Worm (Caenorhabditis elegans): ENCODE results near the gene ceh-48.
"Not testable (repeated sequence)": the region's sequence is repeated elsewhere in the genome, so short reads cannot be mapped to it uniquely, and the experiment has no call there.

ceh-48 gene

DNA sequence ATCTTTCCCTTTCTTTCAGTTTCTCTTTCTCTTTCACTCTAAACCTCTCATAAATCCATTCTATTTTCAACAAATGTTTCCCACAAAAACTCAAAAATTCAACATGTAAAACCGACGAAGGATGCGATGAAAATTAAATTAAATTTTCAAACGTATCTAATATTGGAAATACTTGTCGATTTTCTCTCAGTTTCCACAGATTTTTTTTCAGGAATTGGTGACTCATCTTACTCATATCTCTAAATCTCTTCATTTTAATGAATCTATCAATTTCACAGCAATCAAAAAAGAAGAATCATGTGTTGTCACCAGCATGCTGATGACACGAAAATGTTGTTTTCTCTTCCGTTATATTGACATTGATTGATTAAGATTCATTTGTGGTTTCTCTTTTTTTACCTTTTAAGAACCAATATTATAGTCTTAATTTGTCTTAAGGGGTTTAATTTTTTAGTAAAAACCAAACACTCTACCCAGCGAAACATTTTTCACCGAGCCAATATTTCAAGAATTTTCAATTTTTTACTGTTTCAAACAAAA lies 8.0 kb upstream of the ceh-48 start:
- TF ChIP-seq unc-62 (GFP tag; optimal IDR thresholded peaks at IDR 0.05) = no peak

DNA sequence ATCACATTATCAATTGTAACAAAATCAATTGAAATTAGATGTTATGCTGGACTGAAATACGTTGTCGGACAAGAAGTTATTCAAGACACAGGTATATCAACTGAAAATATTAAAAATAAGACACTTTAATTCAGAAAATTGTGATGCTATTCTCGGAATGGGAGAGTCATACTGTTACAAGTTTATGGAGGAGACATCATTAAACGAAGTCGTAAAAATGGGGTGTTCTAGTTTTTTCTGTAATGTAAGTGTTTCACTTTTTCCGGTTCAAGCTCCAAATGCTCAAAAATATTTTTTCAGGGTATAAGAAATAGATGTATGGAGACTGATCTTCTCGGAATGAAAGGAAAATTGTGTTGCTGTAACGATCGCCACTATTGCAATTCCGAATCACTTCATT lies 7.1 kb upstream of the ceh-48 start, which contains the start of gene C17H12.37:
Gene C17H12.37, plus strand, starts transcription at position 301 of the 400 bp plus-strand sequence.
- no peak for TF ChIP-seq unc-62 (GFP tag; optimal IDR thresholded peaks at IDR 0.05)

DNA sequence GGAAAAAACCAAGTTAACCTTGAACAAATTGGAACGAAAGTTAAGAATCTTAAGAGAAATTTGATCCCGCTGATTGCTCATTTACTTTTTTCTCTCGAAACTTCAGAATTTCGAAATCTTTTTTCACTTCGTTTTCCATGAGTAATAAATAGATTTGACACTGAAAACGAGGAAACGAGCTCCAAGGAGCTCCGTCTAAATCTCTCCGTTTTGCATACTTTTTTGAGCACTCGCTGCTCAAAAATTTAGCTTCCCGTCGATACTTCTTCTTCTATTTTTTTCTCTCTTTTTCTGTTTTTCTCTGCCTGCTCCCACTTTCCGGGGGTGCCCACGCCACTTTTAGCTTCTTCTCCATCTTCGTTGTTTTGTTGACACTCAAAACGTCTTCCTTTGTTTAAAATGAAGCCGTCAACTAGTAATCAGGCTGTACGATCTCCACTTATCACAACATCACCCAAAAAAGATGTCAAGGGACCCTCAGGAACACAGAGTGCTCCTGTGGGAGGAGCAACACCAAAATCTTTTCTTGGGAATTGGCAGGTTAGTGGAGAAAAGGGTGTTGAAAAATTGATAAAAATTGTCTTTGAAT lies 5.3 kb upstream of the ceh-48 start, which contains the start of gene C17H12.10:
Gene C17H12.10, plus strand, starts transcription at position 325 of the 589 bp plus-strand sequence.
- TF ChIP-seq unc-62 (GFP tag; optimal IDR thresholded peaks at IDR 0.05) = no peak

DNA sequence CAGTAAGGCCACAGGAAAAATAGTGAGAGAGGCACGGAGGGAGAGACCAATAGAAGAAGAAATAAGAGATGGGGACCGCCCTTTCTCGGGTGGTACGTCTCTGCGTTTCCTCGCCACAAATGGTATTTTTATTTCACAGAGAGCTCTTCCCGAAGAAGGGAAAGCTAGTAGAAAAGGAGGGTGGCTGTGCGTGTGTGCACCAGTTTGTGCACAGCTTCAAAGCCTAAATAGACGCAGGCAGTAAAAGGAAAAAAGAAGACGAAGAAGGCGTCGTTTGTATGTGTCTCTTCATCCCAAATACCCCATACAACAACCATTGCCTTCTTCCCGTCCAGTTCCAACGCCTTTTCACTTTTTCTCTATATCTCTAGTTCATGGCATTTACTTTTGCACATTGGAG lies 2.2 kb upstream of the ceh-48 start:
- no peak for TF ChIP-seq unc-62 (GFP tag; optimal IDR thresholded peaks at IDR 0.05)

DNA sequence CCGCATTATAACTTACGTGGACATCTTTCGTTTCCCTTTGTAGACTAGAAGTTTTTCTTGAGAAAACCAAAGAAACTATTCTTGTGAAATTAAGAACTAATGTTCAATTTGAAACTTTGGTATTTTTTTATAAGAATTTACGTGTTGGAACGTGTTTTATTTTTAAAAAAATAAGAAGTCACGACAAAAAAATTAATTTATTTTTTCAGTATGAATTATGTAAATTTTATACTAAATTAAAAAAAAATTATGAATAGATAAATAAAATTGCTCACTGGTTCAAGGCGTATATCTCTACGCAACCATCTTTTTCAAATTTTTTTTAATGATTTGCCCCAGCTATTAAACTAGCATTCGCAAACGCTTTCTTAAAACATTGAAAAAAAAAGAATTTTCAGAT lies 5.6 kb downstream of the ceh-48 start, which contains the start of gene C17H12.5:
Gene C17H12.5, minus strand, starts transcription at position 101 of the 400 bp plus-strand sequence.
- TF ChIP-seq unc-62 (GFP tag; optimal IDR thresholded peaks at IDR 0.05) = no peak

DNA sequence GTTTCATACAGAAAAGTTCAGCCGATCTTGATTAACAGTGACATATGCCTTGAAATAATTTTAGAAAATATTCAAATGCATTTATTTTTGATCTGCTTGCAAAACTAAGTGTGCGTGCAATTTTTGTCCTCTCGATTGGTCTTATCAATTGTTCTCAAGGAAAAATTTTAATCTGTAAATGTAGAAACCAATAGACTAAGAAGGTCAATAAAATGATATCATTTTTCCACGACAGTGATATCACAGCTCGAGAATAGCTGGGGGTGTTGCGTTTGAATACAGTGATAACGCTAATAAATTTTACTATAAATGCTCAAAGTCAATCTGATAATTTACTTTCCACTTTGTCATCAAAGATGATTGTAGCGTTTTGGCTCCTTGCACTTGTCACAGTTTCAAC lies 6.5 kb downstream of the ceh-48 start, which contains the start of gene C17H12.8:
Gene C17H12.8, plus strand, starts transcription at position 335 of the 400 bp plus-strand sequence.
- no peak for TF ChIP-seq unc-62 (GFP tag; optimal IDR thresholded peaks at IDR 0.05)

DNA sequence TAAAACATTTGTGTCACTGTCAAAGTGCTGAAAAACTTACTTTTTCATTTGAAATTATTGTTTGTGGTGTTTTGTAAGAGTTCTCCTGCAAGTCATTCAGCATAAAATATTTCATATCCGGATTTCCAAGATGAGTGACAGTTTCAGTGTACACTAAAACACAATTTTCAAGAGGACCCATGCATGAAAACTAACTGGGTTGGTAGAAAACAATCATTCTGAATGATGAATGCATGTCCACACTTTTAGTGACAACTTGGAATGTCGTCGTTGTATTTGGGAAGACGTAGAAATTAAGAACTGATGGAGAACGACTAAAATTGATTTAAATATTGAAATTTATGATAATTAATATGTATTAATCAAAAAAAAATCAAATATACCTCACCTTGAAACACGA lies 9.8 kb downstream of the ceh-48 start:
- no peak for TF ChIP-seq unc-62 (GFP tag; optimal IDR thresholded peaks at IDR 0.05)

DNA sequence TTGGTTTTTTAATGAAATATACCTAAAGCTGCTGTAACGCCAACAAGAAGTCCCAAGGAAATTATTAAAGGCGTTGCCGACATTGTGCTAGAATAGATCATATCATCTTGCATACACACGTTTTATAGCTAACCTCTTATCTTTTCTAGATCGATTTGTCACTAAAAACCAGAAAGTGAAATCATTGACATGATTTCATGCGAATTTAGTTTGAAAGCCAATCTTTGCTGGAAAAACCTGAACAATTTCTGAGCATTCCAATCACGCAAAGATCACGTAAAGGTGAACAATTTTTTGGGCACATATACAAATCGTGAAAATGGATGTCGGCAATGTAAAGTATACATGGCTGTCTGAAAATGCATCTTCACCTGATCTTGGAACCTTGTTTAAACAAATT lies 10.5 kb downstream of the ceh-48 start, which contains the start of gene C17H12.6:
Gene C17H12.6, minus strand, starts transcription at position 101 of the 400 bp plus-strand sequence.
- TF ChIP-seq unc-62 (GFP tag; optimal IDR thresholded peaks at IDR 0.05) = no peak

DNA sequence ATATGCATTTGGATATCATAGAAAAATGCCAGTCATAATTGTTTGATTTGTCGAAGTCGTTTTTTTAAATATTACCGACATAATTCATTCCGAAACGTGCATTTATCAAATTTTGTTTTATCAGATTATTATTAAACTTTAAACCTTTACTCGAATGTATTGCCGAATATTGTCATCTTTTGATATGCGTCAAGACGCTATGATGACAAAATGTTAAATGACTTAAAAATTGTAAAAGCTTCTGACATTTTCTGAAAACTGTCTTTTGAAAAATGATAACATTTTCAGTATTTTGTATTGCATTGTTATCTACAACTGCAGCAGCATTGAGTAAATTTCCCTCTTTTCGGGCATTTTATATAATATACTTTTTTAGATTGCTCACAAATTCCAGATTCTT lies 12.7 kb downstream of the ceh-48 start, which contains the start of gene H20E11.3:
Gene H20E11.3, plus strand, starts transcription at position 195 of the 400 bp plus-strand sequence.
- no peak for TF ChIP-seq unc-62 (GFP tag; optimal IDR thresholded peaks at IDR 0.05)

DNA sequence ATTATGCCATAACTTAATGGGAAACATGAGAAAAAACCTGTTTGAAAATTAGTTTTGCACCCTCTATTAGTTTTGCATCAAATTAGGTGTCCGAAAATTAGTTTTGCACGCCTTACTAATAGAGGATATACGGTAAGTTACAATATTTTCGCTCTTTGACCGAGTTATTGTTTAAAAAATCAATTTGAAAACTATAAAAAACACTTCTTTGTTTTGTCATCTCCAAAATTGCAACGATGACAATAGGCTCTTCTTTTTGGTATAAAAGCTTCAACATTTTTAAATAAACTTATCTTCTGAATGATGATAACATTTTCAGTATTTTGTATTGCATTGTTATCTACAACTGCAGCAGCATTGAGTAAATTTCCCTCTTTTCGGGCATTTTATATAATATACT lies 15.6 kb downstream of the ceh-48 start, which contains the start of gene H20E11.2:
Gene H20E11.2, plus strand, starts transcription at position 301 of the 400 bp plus-strand sequence.
- TF ChIP-seq unc-62 (GFP tag; optimal IDR thresholded peaks at IDR 0.05) = not testable (repeated sequence)

DNA sequence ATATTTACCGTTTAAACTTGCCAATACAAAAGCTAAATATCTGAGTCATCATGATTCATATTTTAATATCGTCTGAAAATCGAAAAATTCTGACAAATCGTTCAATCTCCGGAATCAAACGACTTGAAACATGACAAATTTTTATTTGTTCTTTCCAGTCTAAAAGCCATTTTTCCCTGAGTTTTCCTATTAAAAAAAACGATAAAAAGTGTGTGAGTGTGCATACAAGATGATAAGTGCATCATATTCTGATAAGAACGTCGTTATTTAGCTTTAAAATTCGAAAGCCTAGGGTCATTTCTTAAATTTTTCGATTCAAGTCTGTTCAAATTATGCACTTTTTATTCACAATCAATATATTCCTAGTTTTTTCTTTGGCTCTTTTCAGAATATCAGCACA lies 18.0 kb downstream of the ceh-48 start, which contains the start of gene H20E11.1:
Gene H20E11.1, plus strand, starts transcription at position 244 of the 400 bp plus-strand sequence.
- TF ChIP-seq unc-62 (GFP tag; optimal IDR thresholded peaks at IDR 0.05) = no peak

DNA sequence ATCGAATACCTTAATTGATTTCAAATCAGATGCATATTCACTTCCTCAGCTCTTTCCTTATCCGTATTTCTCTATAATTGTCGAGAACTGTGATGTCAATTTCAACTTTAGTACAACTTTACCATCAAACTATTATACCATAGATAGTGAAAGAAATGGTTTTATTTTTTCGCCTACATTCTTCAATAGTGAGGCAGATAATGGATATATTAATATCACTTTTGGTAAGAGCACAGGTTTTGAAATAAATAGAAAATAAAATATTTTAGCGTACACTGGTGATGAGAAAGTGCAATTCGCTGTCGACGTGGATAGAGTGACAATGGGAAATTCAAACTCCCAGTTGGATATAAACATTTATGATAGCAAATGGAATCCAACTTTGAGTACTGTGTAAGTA lies 20.3 kb downstream of the ceh-48 start:
- no peak for TF ChIP-seq unc-62 (GFP tag; optimal IDR thresholded peaks at IDR 0.05)

DNA sequence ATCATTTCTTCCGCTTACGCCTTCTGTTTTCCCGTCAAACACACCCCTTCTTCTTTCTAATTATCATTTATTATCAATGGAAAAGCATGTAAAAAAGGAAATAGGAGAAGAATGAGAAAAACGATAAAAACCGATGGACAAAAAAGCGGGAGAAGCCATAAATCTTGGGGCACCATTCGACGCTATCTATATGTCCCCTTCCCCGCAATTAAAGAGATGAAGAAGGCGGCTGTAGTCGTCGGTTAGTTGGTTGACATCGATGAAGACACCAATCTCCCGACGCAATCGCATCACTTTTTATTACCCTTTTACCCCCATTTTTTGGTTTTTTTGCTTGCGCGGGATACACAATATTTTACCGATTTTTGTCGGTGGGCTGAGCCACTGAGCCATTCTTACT lies 21.7 kb downstream of the ceh-48 start:
- TF ChIP-seq unc-62 (GFP tag; optimal IDR thresholded peaks at IDR 0.05) = no peak

DNA sequence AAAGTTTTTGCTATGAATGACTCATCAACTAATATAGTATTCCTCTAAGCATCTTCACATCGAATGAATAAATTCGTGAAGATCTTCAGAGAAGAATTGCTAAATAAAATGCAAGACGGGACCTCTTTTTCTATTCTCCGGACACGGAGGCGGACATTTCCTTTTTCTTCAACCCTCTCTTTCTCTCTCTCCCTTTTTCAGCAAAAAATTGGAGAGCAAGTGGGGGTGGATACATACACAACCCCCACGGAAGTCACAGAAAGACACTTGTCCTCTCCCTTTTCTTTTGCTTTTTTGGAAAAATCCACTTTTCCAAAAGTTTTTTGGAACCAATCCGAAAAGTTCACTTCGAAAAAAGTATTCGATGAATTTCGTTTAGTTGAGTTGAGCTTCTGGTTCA lies 22.8 kb downstream of the ceh-48 start:
- TF ChIP-seq unc-62 (GFP tag; optimal IDR thresholded peaks at IDR 0.05) = no peak

DNA sequence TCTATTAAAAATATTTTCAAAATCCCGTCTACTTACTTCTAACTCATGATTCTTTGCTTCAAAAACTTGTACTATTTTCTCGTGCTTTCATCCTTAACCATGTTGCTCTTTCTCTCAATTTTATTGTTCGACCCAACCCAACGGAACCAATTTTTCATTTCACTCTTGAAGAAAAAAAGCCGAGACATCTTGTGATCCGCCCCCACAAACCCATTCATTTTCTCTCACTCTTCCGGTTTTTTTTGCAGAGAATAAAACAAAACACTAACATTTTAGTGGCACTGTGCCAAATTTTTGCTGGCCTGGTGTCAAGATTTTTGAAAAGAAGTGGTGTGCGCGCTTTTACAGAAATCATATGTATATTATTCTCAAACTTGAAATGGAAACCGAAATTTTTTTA lies 24.9 kb downstream of the ceh-48 start:
- no peak for TF ChIP-seq unc-62 (GFP tag; optimal IDR thresholded peaks at IDR 0.05)

DNA sequence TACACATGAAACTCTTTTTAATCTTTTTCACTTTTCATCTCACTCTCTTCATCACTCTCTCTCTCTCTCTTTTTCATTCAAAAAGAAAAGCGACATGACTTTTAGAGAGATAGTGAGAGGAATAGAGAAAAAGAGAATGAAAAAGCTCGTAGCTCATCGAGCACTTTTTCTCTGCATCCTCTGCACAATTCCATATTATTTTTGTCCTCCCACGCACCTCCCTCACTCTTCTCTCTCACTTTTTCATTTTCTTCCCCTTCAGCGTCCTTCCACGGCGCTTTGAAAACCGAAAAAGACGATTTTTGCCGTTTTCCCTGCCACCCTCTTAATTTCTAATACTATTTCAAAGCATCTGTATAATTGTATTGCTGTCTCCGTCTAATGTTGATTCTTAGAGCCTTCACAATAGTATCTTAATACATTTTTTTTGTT lies 27.2 kb downstream of the ceh-48 start:
- TF ChIP-seq unc-62 (GFP tag; optimal IDR thresholded peaks at IDR 0.05) = no peak
